Worm (Caenorhabditis elegans): ENCODE results near the gene str-176.

ce11 chrIV:8487183-8487582, 23.6 kb upstream of the str-176 start, which contains the start of gene srlf-3:
- TF ChIP-seq him-1 (tag; optimal IDR thresholded peaks at IDR 0.05) = no peak
- TF ChIP-seq dao-5 (tag; optimal IDR thresholded peaks at IDR 0.05) = no peak
- no peak for TF ChIP-seq W03F9.2 (tag; optimal IDR thresholded peaks at IDR 0.05)

Measured in whole organism, L4/young adult.